Fruit fly (Drosophila melanogaster) whole organism, pupa: ENCODE results near the gene AP-2sigma.

Source experiments
- CG13204 ChIP-seq: fragments of 200-800 bp; sonication (Bioruptor generic); optimal IDR thresholded peaks from 2 replicates; lab custom pipeline; 2018; ENCODE audit warnings: missing biosample characterization, mild to moderate bottlenecking, missing genetic modification characterization, moderate library complexity
- CG15710 ChIP-seq: fragments of 200-800 bp; sonication (Bioruptor generic); optimal IDR thresholded peaks from 2 replicates; lab custom pipeline; 2018; ENCODE audit warnings: missing biosample characterization, mild to moderate bottlenecking, missing genetic modification characterization, moderate library complexity
- CG17806 ChIP-seq: fragments of 200-800 bp; sonication (Bioruptor generic); optimal IDR thresholded peaks from 2 replicates; lab custom pipeline; 2018; ENCODE audit warnings: missing biosample characterization, mild to moderate bottlenecking, missing genetic modification characterization, moderate library complexity
- CG8301 ChIP-seq: fragments of 200-800 bp; sonication (Bioruptor generic); optimal IDR thresholded peaks from 2 replicates; lab custom pipeline; 2018; ENCODE audit warnings: missing biosample characterization, mild to moderate bottlenecking, missing genetic modification characterization
- D1 ChIP-seq: fragments of 200-800 bp; sonication (Bioruptor generic); optimal IDR thresholded peaks from 2 replicates; lab custom pipeline; 2018; ENCODE audit warnings: missing biosample characterization, mild to moderate bottlenecking, missing genetic modification characterization, moderate library complexity
- fd96Ca ChIP-seq: fragments of 200-800 bp; sonication (Bioruptor generic); IDR thresholded peaks from 3 replicates; pipeline ENCODE4 v1.3.6; 2022; ENCODE audit warnings: missing biosample characterization, missing genetic modification characterization

dm6 chr3R:21268873-21269272 lies 1.0 kb downstream of the AP-2sigma start, which contains the start of gene Rab1:
- no peak for TF ChIP-seq D1 (tag; lab: Kevin White, UChicago)
- TF ChIP-seq CG15710 (tag; lab: Kevin White, UChicago) = no peak
- TF ChIP-seq CG8301 (tag; lab: Kevin White, UChicago) = no peak
- no peak for TF ChIP-seq CG13204 (GFP tag; lab: Kevin White, UChicago)
- TF ChIP-seq CG17806 (tag; lab: Kevin White, UChicago) = no peak
- peak; percentile 52; the same call in 1 of the 3 replicates for TF ChIP-seq fd96Ca
